Worm (Caenorhabditis elegans): ENCODE data around the gene hot-7.

- no peak for TF ChIP-seq unc-39 (tag; optimal IDR thresholded peaks at IDR 0.05)
- no peak for TF ChIP-seq lin-13 (tag; optimal IDR thresholded peaks at IDR 0.05)
- no peak for TF ChIP-seq ceh-39 (tag; optimal IDR thresholded peaks at IDR 0.05)
- TF ChIP-seq elt-3 (tag; optimal IDR thresholded peaks at IDR 0.05), result no peak
- TF ChIP-seq elt-1 (tag; optimal IDR thresholded peaks at IDR 0.05; ENCODE audit: borderline replicate concordance, insufficient read depth), result no peak
- no peak for TF ChIP-seq nhr-76 (tag; optimal IDR thresholded peaks at IDR 0.05)
- no peak for TF ChIP-seq snpc-4 (tag; optimal IDR thresholded peaks at IDR 0.05)
These were observed 5.0 kb upstream of the hot-7 start for ce11 chrII:14206211-14206610.

Measured in whole organism, mixed stage, embryonic.